Worm (Caenorhabditis elegans) whole organism, L4/young adult: ENCODE data around the gene F43B10.1.

ENCODE experiments used
- W03F9.2 ChIP-seq: fragments of 150-350 bp; optimal IDR thresholded peaks from 2 replicates; lab custom pipeline; 2014; ENCODE audit warnings: missing biosample characterization, missing genetic modification characterization
- him-1 ChIP-seq: sonication (generic microtip); optimal IDR thresholded peaks from 2 replicates; lab custom pipeline; 2016; ENCODE audit warnings: missing genotype, missing genetic modification reagents, missing genetic modification characterization, missing compliant biosample characterization

ce11 chrX:16633052-16633451 lies 29.6 kb downstream of the F43B10.1 start, which contains the start of gene C06G1.1:
- TF ChIP-seq W03F9.2 (tag; lab: Kevin White, UChicago) (no peak), him-1 (no peak)
